Worm (Caenorhabditis elegans) whole organism, young adult: ENCODE measurements around the gene pro-2.

Source experiments
- B0035.1 ChIP-seq: sonication (generic microtip); optimal IDR thresholded peaks from 2 replicates; lab custom pipeline; 2016; ENCODE audit warnings: missing genetic modification characterization, mild to moderate bottlenecking, missing compliant biosample characterization, missing genotype, missing genetic modification reagents
- B0261.1 ChIP-seq: sonication (generic microtip); optimal IDR thresholded peaks from 2 replicates; lab custom pipeline; 2016; ENCODE audit warnings: mild to moderate bottlenecking, missing genetic modification characterization, moderate library complexity, missing compliant biosample characterization
- D2030.7 ChIP-seq: fragments of 200-800 bp; sonication (Bioruptor generic); IDR thresholded peaks from 2 replicates; pipeline ENCODE4 v1.3.6; 2022; ENCODE audit warnings: missing genetic modification reagents, missing genetic modification characterization, missing compliant biosample characterization
- F10E7.11 ChIP-seq: sonication (generic microtip); optimal IDR thresholded peaks from 2 replicates; lab custom pipeline; 2017; ENCODE audit warnings: mild to moderate bottlenecking, missing genetic modification characterization, moderate library complexity, missing compliant biosample characterization
- F23B12.7 ChIP-seq: sonication (generic microtip); optimal IDR thresholded peaks from 2 replicates; lab custom pipeline; 2017; ENCODE audit warnings: missing genetic modification characterization, mild to moderate bottlenecking, missing compliant biosample characterization, antibody characterized with exemption, moderate library complexity; ENCODE audit not compliant: insufficient read depth
- F33H1.4 ChIP-seq: fragments of 200-800 bp; sonication (Bioruptor generic); IDR thresholded peaks from 2 replicates; pipeline ENCODE4 v1.3.6; 2022; ENCODE audit warnings: missing genetic modification reagents, missing genetic modification characterization, missing compliant biosample characterization
- F37B4.10 ChIP-seq: fragments of 200-800 bp; sonication (Bioruptor generic); IDR thresholded peaks from 2 replicates; pipeline ENCODE4 v1.3.6; 2022; ENCODE audit warnings: missing genetic modification characterization, missing compliant biosample characterization
- F39B2.1 ChIP-seq: fragments of 200-800 bp; sonication (Bioruptor generic); IDR thresholded peaks from 2 replicates; pipeline ENCODE4 v1.3.6; 2022; ENCODE audit warnings: missing genetic modification reagents, missing genetic modification characterization, missing compliant biosample characterization
- F52B5.7 ChIP-seq: sonication (generic microtip); optimal IDR thresholded peaks from 2 replicates; lab custom pipeline; 2016; ENCODE audit warnings: mild to moderate bottlenecking, missing genetic modification characterization, missing compliant biosample characterization
- F55B11.4 ChIP-seq: sonication (generic microtip); optimal IDR thresholded peaks from 2 replicates; lab custom pipeline; 2016; ENCODE audit warnings: missing compliant biosample characterization, missing genetic modification characterization, borderline replicate concordance; ENCODE audit not compliant: insufficient read depth
- F57C9.4 ChIP-seq: sonication (generic microtip); optimal IDR thresholded peaks from 2 replicates; lab custom pipeline; 2017; ENCODE audit warnings: mild to moderate bottlenecking, missing genetic modification characterization, missing compliant biosample characterization
- K11D2.4 ChIP-seq: fragments of 200-800 bp; sonication (Bioruptor generic); IDR thresholded peaks from 2 replicates; pipeline ENCODE4 v1.3.6; 2022; ENCODE audit warnings: missing genetic modification reagents, missing genetic modification characterization, missing compliant biosample characterization
- K12H6.12 ChIP-seq: fragments of 200-800 bp; sonication (Bioruptor generic); optimal IDR thresholded peaks from 2 replicates; lab custom pipeline; 2018; ENCODE audit warnings: mild to moderate bottlenecking, missing genetic modification characterization, missing compliant biosample characterization
- T26A5.8 ChIP-seq: sonication (generic microtip); optimal IDR thresholded peaks from 2 replicates; lab custom pipeline; 2016; ENCODE audit warnings: missing genetic modification characterization, missing compliant biosample characterization
- Y67H2A.10 ChIP-seq: fragments of 200-800 bp; sonication (Bioruptor generic); conservative IDR thresholded peaks from 2 replicates; pipeline ENCODE4 v1.3.6; 2022; ENCODE audit warnings: missing genetic modification reagents, missing genetic modification characterization, missing compliant biosample characterization
- Y95B8A.8 ChIP-seq: fragments of 200-800 bp; sonication (Bioruptor generic); IDR thresholded peaks from 2 replicates; pipeline ENCODE4 v1.3.6; 2022; ENCODE audit warnings: missing genetic modification reagents, missing genetic modification characterization, missing compliant biosample characterization
- aptf-2 ChIP-seq: fragments of 200-800 bp; sonication (Bioruptor generic); conservative IDR thresholded peaks from 2 replicates; pipeline ENCODE4 v1.3.6; 2022; ENCODE audit warnings: missing genetic modification reagents, missing genetic modification characterization, missing compliant biosample characterization
- aptf-3 ChIP-seq: fragments of 200-800 bp; sonication (Bioruptor generic); IDR thresholded peaks from 2 replicates; pipeline ENCODE4 v1.3.6; 2022; ENCODE audit warnings: missing genetic modification characterization, missing compliant biosample characterization
- bed-1 ChIP-seq: fragments of 200-800 bp; sonication (Bioruptor generic); IDR thresholded peaks from 2 replicates; pipeline ENCODE4 v1.3.6; 2022; ENCODE audit warnings: missing genetic modification reagents, missing genetic modification characterization, missing compliant biosample characterization
- ceh-27 ChIP-seq: fragments of 200-800 bp; sonication (Bioruptor generic); optimal IDR thresholded peaks from 2 replicates; lab custom pipeline; 2018; ENCODE audit warnings: mild to moderate bottlenecking, missing genetic modification characterization, moderate library complexity, missing compliant biosample characterization
- ceh-79 ChIP-seq: sonication (generic microtip); optimal IDR thresholded peaks from 2 replicates; lab custom pipeline; 2017; ENCODE audit warnings: mild to moderate bottlenecking, missing genetic modification characterization, missing compliant biosample characterization
- chd-7 ChIP-seq: sonication (generic microtip); optimal IDR thresholded peaks from 2 replicates; lab custom pipeline; 2016; ENCODE audit warnings: mild to moderate bottlenecking, missing genetic modification characterization, moderate library complexity, missing compliant biosample characterization
- die-1 ChIP-seq: sonication (generic microtip); optimal IDR thresholded peaks from 2 replicates; lab custom pipeline; 2016; ENCODE audit warnings: missing genotype, mild to moderate bottlenecking, missing genetic modification characterization, missing compliant biosample characterization
- dpff-1 ChIP-seq: sonication (generic microtip); optimal IDR thresholded peaks from 2 replicates; lab custom pipeline; 2017; ENCODE audit warnings: mild to moderate bottlenecking, missing genetic modification characterization, missing compliant biosample characterization
- efl-1 ChIP-seq: fragments of 150-350 bp; optimal IDR thresholded peaks from 2 replicates; lab custom pipeline; 2014; ENCODE audit warnings: missing biosample characterization, missing genetic modification reagents, missing genetic modification characterization
- egrh-3 ChIP-seq: fragments of 200-800 bp; sonication (Bioruptor generic); IDR thresholded peaks from 2 replicates; pipeline ENCODE4 v1.3.6; 2022; ENCODE audit warnings: missing genetic modification reagents, missing genetic modification characterization, missing compliant biosample characterization
- ets-4 ChIP-seq: fragments of 200-800 bp; sonication (Bioruptor generic); optimal IDR thresholded peaks from 2 replicates; lab custom pipeline; 2018; ENCODE audit warnings: mild to moderate bottlenecking, missing genetic modification characterization, missing compliant biosample characterization
- gei-17 ChIP-seq: fragments of 200-800 bp; sonication (Bioruptor generic); optimal IDR thresholded peaks from 2 replicates; lab custom pipeline; 2018; ENCODE audit warnings: mild to moderate bottlenecking, missing genetic modification characterization, missing compliant biosample characterization
- him-1 ChIP-seq: sonication (generic microtip); optimal IDR thresholded peaks from 2 replicates; lab custom pipeline; 2016; ENCODE audit warnings: missing genotype, missing genetic modification reagents, missing genetic modification characterization, missing compliant biosample characterization
- lag-1 ChIP-seq: fragments of 200-800 bp; sonication (Bioruptor generic); IDR thresholded peaks from 2 replicates; pipeline ENCODE4 v1.3.6; 2022; ENCODE audit warnings: missing genetic modification reagents, missing genetic modification characterization, missing compliant biosample characterization
- lin-26 ChIP-seq: fragments of 200-800 bp; sonication (Bioruptor generic); IDR thresholded peaks from 2 replicates; pipeline ENCODE4 v1.3.6; 2022; ENCODE audit warnings: missing genetic modification reagents, missing genetic modification characterization, missing compliant biosample characterization
- lin-40 ChIP-seq: sonication (generic microtip); optimal IDR thresholded peaks from 2 replicates; lab custom pipeline; 2016; ENCODE audit warnings: missing genetic modification characterization, mild to moderate bottlenecking, missing compliant biosample characterization, missing genotype, missing genetic modification reagents
- lin-54 ChIP-seq: fragments of 200-800 bp; sonication (Bioruptor generic); optimal IDR thresholded peaks from 2 replicates; lab custom pipeline; 2018; ENCODE audit warnings: mild to moderate bottlenecking, missing genetic modification characterization, missing compliant biosample characterization
- lir-1 ChIP-seq: fragments of 200-800 bp; sonication (Bioruptor generic); conservative IDR thresholded peaks from 2 replicates; pipeline ENCODE4 v1.3.6; 2022; ENCODE audit warnings: missing genetic modification reagents, missing genetic modification characterization, missing compliant biosample characterization
- lsl-1 ChIP-seq: fragments of 200-800 bp; sonication (Bioruptor generic); optimal IDR thresholded peaks from 2 replicates; lab custom pipeline; 2018; ENCODE audit warnings: mild to moderate bottlenecking, missing genetic modification characterization, moderate library complexity, missing compliant biosample characterization
- madf-6 ChIP-seq: fragments of 200-800 bp; sonication (Bioruptor generic); IDR thresholded peaks from 2 replicates; pipeline ENCODE4 v1.3.6; 2022; ENCODE audit warnings: missing genetic modification reagents, missing genetic modification characterization, missing compliant biosample characterization
- mel-28 ChIP-seq: sonication (generic microtip); optimal IDR thresholded peaks from 2 replicates; lab custom pipeline; 2016; ENCODE audit warnings: borderline replicate concordance, mild to moderate bottlenecking, missing genetic modification characterization, missing compliant biosample characterization
- mes-4 ChIP-seq: sonication (generic microtip); optimal IDR thresholded peaks from 2 replicates; lab custom pipeline; 2016; ENCODE audit warnings: missing genotype, missing genetic modification characterization, missing compliant biosample characterization
- pbrm-1 ChIP-seq: fragments of 200-800 bp; sonication (Bioruptor generic); IDR thresholded peaks from 2 replicates; pipeline ENCODE4 v1.3.6; 2022; ENCODE audit warnings: missing genetic modification reagents, missing genetic modification characterization, missing compliant biosample characterization
- pha-4 ChIP-seq: fragments of 150-350 bp; sonication (generic microtip); optimal IDR thresholded peaks from 2 replicates; lab custom pipeline; 2014; ENCODE audit warnings: missing biosample characterization, missing genetic modification reagents, missing genetic modification characterization
- rcor-1 ChIP-seq: fragments of 200-800 bp; sonication (Bioruptor generic); IDR thresholded peaks from 2 replicates; pipeline ENCODE4 v1.3.6; 2022; ENCODE audit warnings: missing genetic modification reagents, missing genetic modification characterization, missing compliant biosample characterization
- repo-1 ChIP-seq: sonication (generic microtip); optimal IDR thresholded peaks from 2 replicates; lab custom pipeline; 2017; ENCODE audit warnings: mild to moderate bottlenecking, missing genetic modification characterization, missing compliant biosample characterization
- rpc-1 ChIP-seq, 2 experiments: fragments of 150-350 bp in 1 of 2; sonication (generic microtip) in 1 of 2; optimal IDR thresholded peaks; 2 replicates each; lab custom pipeline; 2014 to 2018; ENCODE audit warnings: missing biosample characterization in 1 of 2, missing genetic modification characterization in 1 of 2, missing genetic modification reagents in 1 of 2, missing genotype in 1 of 2
- sea-2 ChIP-seq: fragments of 200-800 bp; sonication (Bioruptor generic); IDR thresholded peaks from 2 replicates; pipeline ENCODE4 v1.3.6; 2022; ENCODE audit warnings: missing genetic modification characterization, missing compliant biosample characterization
- snpc-1.1 ChIP-seq: sonication (generic microtip); optimal IDR thresholded peaks from 2 replicates; lab custom pipeline; 2017; ENCODE audit warnings: missing genetic modification characterization, mild to moderate bottlenecking, missing compliant biosample characterization, antibody characterized with exemption, moderate library complexity, missing genotype, missing genetic modification reagents; ENCODE audit not compliant: insufficient read depth
- snpc-3.4 ChIP-seq: sonication (generic microtip); optimal IDR thresholded peaks from 2 replicates; lab custom pipeline; 2017; ENCODE audit warnings: missing genetic modification characterization, mild to moderate bottlenecking, missing compliant biosample characterization, antibody characterized with exemption, moderate library complexity, missing genotype, missing genetic modification reagents
- unc-130 ChIP-seq: sonication (generic microtip); optimal IDR thresholded peaks from 2 replicates; lab custom pipeline; 2016; ENCODE audit warnings: missing genetic modification reagents, missing genetic modification characterization, missing compliant biosample characterization
- unc-62 ChIP-seq: fragments of 150-350 bp; optimal IDR thresholded peaks from 2 replicates; lab custom pipeline; 2014; ENCODE audit warnings: missing biosample characterization, missing genetic modification reagents, missing genetic modification characterization
- ztf-22 ChIP-seq: fragments of 200-800 bp; sonication (Bioruptor generic); optimal IDR thresholded peaks from 2 replicates; lab custom pipeline; 2018; ENCODE audit warnings: mild to moderate bottlenecking, missing genetic modification characterization, moderate library complexity, missing compliant biosample characterization

pro-2 gene

ce11 chrII:10382247-10382646 is 37.3 kb upstream of the pro-2 start:
- TF ChIP-seq F39B2.1 (GFP tag; lab: Robert Waterston, UW) (no peak), lir-1 (no peak), F55B11.4 (no peak), ceh-27 (GFP tag; lab: Kevin White, UChicago) (peak; percentile 18), F52B5.7 (tag; lab: Kevin White, UChicago) (no peak), lsl-1 (GFP tag; lab: Kevin White, UChicago) (no peak), die-1 (tag; lab: Kevin White, UChicago) (no peak), T26A5.8 (tag; lab: Kevin White, UChicago) (no peak), repo-1 (tag; lab: Kevin White, UChicago) (no peak), pha-4 (tag; lab: Kevin White, UChicago) (no peak), mel-28 (no peak), lin-40 (tag; lab: Kevin White, UChicago) (peak; percentile 30), pbrm-1 (GFP tag; lab: Robert Waterston, UW) (0 out of 2 replicates have a peak, but pooled peaks have one; percentile 11), ztf-22 (GFP tag; lab: Kevin White, UChicago) (no peak), chd-7 (tag; lab: Kevin White, UChicago) (peak; percentile 51), K11D2.4 (GFP tag; lab: Robert Waterston, UW) (peak; percentile 41; the same call in 1 of the 2 replicates), madf-6 (GFP tag; lab: Robert Waterston, UW) (no peak), sea-2 (GFP tag; lab: Robert Waterston, UW) (no peak), lag-1 (GFP tag; lab: Robert Waterston, UW) (no peak), mes-4 (no peak), unc-130 (GFP tag; lab: Kevin White, UChicago) (no peak), lin-54 (GFP tag; lab: Kevin White, UChicago) (peak; percentile 20), rpc-1 (optimal IDR thresholded peaks at IDR 0.05; lab: Kevin White, UChicago) (no peak), rpc-1 (tag; optimal IDR thresholded peaks at IDR 0.05; lab: Kevin White, UChicago) (no peak), D2030.7 (GFP tag; lab: Robert Waterston, UW) (no peak), Y95B8A.8 (GFP tag; lab: Robert Waterston, UW) (no peak), dpff-1 (tag; lab: Kevin White, UChicago) (no peak), rcor-1 (GFP tag; lab: Robert Waterston, UW) (no peak), ets-4 (GFP tag; lab: Kevin White, UChicago) (no peak), B0035.1 (no peak), lin-26 (GFP tag; lab: Robert Waterston, UW) (no peak), Y67H2A.10 (GFP tag; lab: Robert Waterston, UW) (no peak), F10E7.11 (tag; lab: Kevin White, UChicago) (no peak), F23B12.7 (tag; lab: Kevin White, UChicago) (no peak), B0261.1 (tag; lab: Kevin White, UChicago) (no peak), efl-1 (no peak), ceh-79 (tag; lab: Kevin White, UChicago) (no peak), bed-1 (GFP tag; lab: Robert Waterston, UW) (no peak), gei-17 (GFP tag; lab: Kevin White, UChicago) (peak; percentile 8), snpc-3.4 (tag; lab: Kevin White, UChicago) (no peak), aptf-3 (GFP tag; lab: Robert Waterston, UW) (no peak), F33H1.4 (GFP tag; lab: Robert Waterston, UW) (no peak), him-1 (tag; lab: Kevin White, UChicago) (no peak), F37B4.10 (GFP tag; lab: Robert Waterston, UW) (no peak), unc-62 (no peak), K12H6.12 (tag; lab: Kevin White, UChicago) (no peak), egrh-3 (GFP tag; lab: Robert Waterston, UW) (peak; percentile 65; the same call in 1 of the 2 replicates), aptf-2 (GFP tag; lab: Robert Waterston, UW) (no peak), F57C9.4 (no peak), snpc-1.1 (tag; lab: Kevin White, UChicago) (no peak)
